Fruit fly (Drosophila melanogaster) whole organism, embryonic: Measurements from ENCODE around the gene Zip89B.

Experiments
- B-H2 ChIP-seq: fragments of 200-800 bp; sonication (Bioruptor generic); optimal IDR thresholded peaks from 2 replicates; lab custom pipeline; 2018; ENCODE audit warnings: missing biosample characterization, mild to moderate bottlenecking, missing genetic modification characterization
- Bdp1 ChIP-seq: fragments of 200-800 bp; sonication (Bioruptor generic); optimal IDR thresholded peaks from 3 replicates; lab custom pipeline; 2016; ENCODE audit warnings: missing biosample characterization, missing genetic modification characterization
- CG10209 ChIP-seq: fragments of 200-800 bp; sonication (Bioruptor generic); optimal IDR thresholded peaks from 3 replicates; lab custom pipeline; 2017; ENCODE audit warnings: missing biosample characterization, mild to moderate bottlenecking, missing genetic modification characterization, missing genetic modification reagents
- CG14860 ChIP-seq: fragments of 200-800 bp; sonication (Bioruptor generic); IDR thresholded peaks from 3 replicates; pipeline ENCODE4 v1.3.6; 2022; ENCODE audit warnings: missing biosample characterization, missing genetic modification characterization; ENCODE audit not compliant: partially characterized antibody
- CG15479 ChIP-seq: fragments of 200-800 bp; sonication (Bioruptor generic); optimal IDR thresholded peaks from 3 replicates; lab custom pipeline; 2019; ENCODE audit warnings: missing biosample characterization, mild to moderate bottlenecking, missing genetic modification characterization, moderate library complexity
- CG15514 ChIP-seq: fragments of 200-800 bp; sonication (Bioruptor generic); optimal IDR thresholded peaks from 3 replicates; lab custom pipeline; 2017; ENCODE audit warnings: missing biosample characterization, missing genetic modification characterization, mild to moderate bottlenecking, moderate library complexity, missing genetic modification reagents
- CG17359 ChIP-seq: fragments of 200-800 bp; sonication (Bioruptor generic); optimal IDR thresholded peaks from 3 replicates; lab custom pipeline; 2018; ENCODE audit warnings: missing biosample characterization, mild to moderate bottlenecking, missing genetic modification characterization, moderate library complexity
- CG2120 ChIP-seq: fragments of 200-800 bp; sonication (Bioruptor generic); optimal IDR thresholded peaks from 3 replicates; lab custom pipeline; 2016; ENCODE audit warnings: missing biosample characterization, missing genetic modification characterization
- CG30403 ChIP-seq: fragments of 200-800 bp; sonication (Bioruptor generic); optimal IDR thresholded peaks from 3 replicates; lab custom pipeline; 2016; ENCODE audit warnings: missing biosample characterization, missing genetic modification characterization
- CG31441 ChIP-seq: fragments of 200-800 bp; sonication (Bioruptor generic); IDR thresholded peaks from 2 replicates; pipeline ENCODE4 v1.3.6; 2022; ENCODE audit warnings: missing biosample characterization, missing genetic modification characterization
- CG3726 ChIP-seq: fragments of 200-800 bp; sonication (Bioruptor generic); IDR thresholded peaks from 3 replicates; pipeline ENCODE4, ENCODE4 v1.3.6; 2022; ENCODE audit warnings: missing biosample characterization, missing genetic modification characterization
- CG3838 ChIP-seq: fragments of 200-800 bp; sonication (Bioruptor generic); optimal IDR thresholded peaks from 3 replicates; lab custom pipeline; 2016; ENCODE audit warnings: missing biosample characterization, missing genetic modification characterization
- CG3847 ChIP-seq: fragments of 200-800 bp; sonication (Bioruptor generic); IDR thresholded peaks from 2 replicates; pipeline ENCODE4 v1.3.6; 2022; ENCODE audit warnings: missing biosample characterization, missing genetic modification characterization
- CG4617 ChIP-seq: fragments of 200-800 bp; sonication (Bioruptor generic); optimal IDR thresholded peaks from 3 replicates; lab custom pipeline; 2016; ENCODE audit warnings: missing biosample characterization, missing genetic modification characterization, borderline replicate concordance
- CG6791 ChIP-seq: fragments of 200-800 bp; sonication (Bioruptor generic); IDR thresholded peaks from 3 replicates; pipeline ENCODE4 v1.3.6; 2022; ENCODE audit warnings: missing biosample characterization, missing genetic modification characterization; ENCODE audit not compliant: partially characterized antibody
- CG7963 ChIP-seq: fragments of 200-800 bp; sonication (Bioruptor generic); IDR thresholded peaks from 3 replicates; pipeline ENCODE4 v1.3.6; 2022; ENCODE audit warnings: missing biosample characterization, missing genetic modification characterization; ENCODE audit not compliant: partially characterized antibody
- CG9817 ChIP-seq: fragments of 200-800 bp; sonication (Bioruptor generic); optimal IDR thresholded peaks from 2 replicates; lab custom pipeline; 2018; ENCODE audit warnings: missing biosample characterization, mild to moderate bottlenecking, missing genetic modification characterization, moderate library complexity
- CG9876 ChIP-seq: fragments of 200-800 bp; sonication (Bioruptor generic); optimal IDR thresholded peaks from 2 replicates; lab custom pipeline; 2016; ENCODE audit warnings: missing biosample characterization, missing genetic modification characterization
- Chrac-16 ChIP-seq: fragments of 200-800 bp; sonication (Bioruptor generic); optimal IDR thresholded peaks from 3 replicates; lab custom pipeline; 2016; ENCODE audit warnings: missing biosample characterization, missing genetic modification characterization
- Dfd ChIP-seq, 2 experiments: fragments of >200 bp; optimal IDR thresholded peaks; 2 replicates each; lab custom pipeline; 2017; ENCODE audit warnings: missing biosample characterization in 2 of 2, missing genetic modification characterization in 2 of 2
- GATAe ChIP-seq: fragments of 200-800 bp; sonication (Bioruptor generic); conservative IDR thresholded peaks from 2 replicates; pipeline ENCODE4 v1.3.6; 2022; ENCODE audit warnings: missing biosample characterization, missing genetic modification characterization
- Max ChIP-seq: fragments of 200-800 bp; sonication (Bioruptor generic); optimal IDR thresholded peaks from 2 replicates; lab custom pipeline; 2016; ENCODE audit warnings: missing biosample characterization, mild to moderate bottlenecking, missing genetic modification characterization
- Med ChIP-seq: fragments of 200-800 bp; sonication (Bioruptor generic); peaks from one replicate; lab custom pipeline; 2016; ENCODE audit warnings: missing biosample characterization, missing genetic modification characterization, mild to moderate bottlenecking, inconsistent platforms, moderate library complexity
- NFAT ChIP-seq: fragments of 200-800 bp; sonication (Bioruptor generic); IDR thresholded peaks from 2 replicates; pipeline ENCODE4 v1.3.6; 2022; ENCODE audit warnings: missing biosample characterization, missing genetic modification characterization
- Nf-YA ChIP-seq: fragments of 200-800 bp; sonication (Bioruptor generic); IDR thresholded peaks from 2 replicates; pipeline ENCODE4 v1.3.6; 2022; ENCODE audit warnings: missing biosample characterization, missing genetic modification characterization
- Ptx1 ChIP-seq: fragments of 200-800 bp; sonication (Bioruptor generic); IDR thresholded peaks from 2 replicates; pipeline ENCODE4 v1.3.6; 2022; ENCODE audit warnings: missing biosample characterization, missing genetic modification characterization
- Rfx ChIP-seq: fragments of 200-800 bp; sonication (Bioruptor generic); IDR thresholded peaks from 2 replicates; pipeline ENCODE4 v1.3.6; 2022; ENCODE audit warnings: missing biosample characterization, missing genetic modification characterization
- bsh ChIP-seq, 2 experiments: fragments of 200-800 bp; sonication (Bioruptor generic); optimal IDR thresholded peaks; 2 replicates each; lab custom pipeline; 2017 to 2018; ENCODE audit warnings: mild to moderate bottlenecking in 2 of 2, missing biosample characterization in 2 of 2, missing genetic modification characterization in 2 of 2, moderate library complexity in 1 of 2
- cas ChIP-seq: fragments of 200-800 bp; sonication (Bioruptor generic); IDR thresholded peaks from 2 replicates; pipeline ENCODE4 v1.3.6; 2022; ENCODE audit warnings: missing biosample characterization, missing genetic modification characterization
- chm ChIP-seq: fragments of 200-800 bp; sonication (Bioruptor generic); IDR thresholded peaks from 2 replicates; pipeline ENCODE4 v1.3.6; 2022; ENCODE audit warnings: missing biosample characterization, missing genetic modification characterization
- dysf ChIP-seq: fragments of 200-800 bp; sonication (Bioruptor generic); IDR thresholded peaks from 3 replicates; pipeline ENCODE4 v1.3.6; 2022; ENCODE audit warnings: missing biosample characterization, missing genetic modification characterization
- gcm2 ChIP-seq: fragments of 200-800 bp; sonication (Bioruptor generic); optimal IDR thresholded peaks from 2 replicates; lab custom pipeline; 2016; ENCODE audit warnings: missing biosample characterization, missing genetic modification characterization
- gfzf ChIP-seq: fragments of 200-800 bp; sonication (Bioruptor generic); optimal IDR thresholded peaks from 2 replicates; lab custom pipeline; 2016; ENCODE audit warnings: missing biosample characterization, mild to moderate bottlenecking, missing genetic modification characterization, moderate library complexity
- ham ChIP-seq: fragments of 200-800 bp; sonication (Bioruptor generic); IDR thresholded peaks from 2 replicates; pipeline ENCODE4 v1.3.6; 2022; ENCODE audit warnings: missing biosample characterization, missing genetic modification characterization
- hth ChIP-seq: fragments of >200 bp; optimal IDR thresholded peaks from 2 replicates; lab custom pipeline; 2017; ENCODE audit warnings: inconsistent platforms
- klu ChIP-seq: fragments of 200-800 bp; sonication (Bioruptor generic); IDR thresholded peaks from 2 replicates; pipeline ENCODE4 v1.3.6; 2022; ENCODE audit warnings: missing biosample characterization, missing genetic modification characterization
- pros ChIP-seq: fragments of 200-800 bp; sonication (Bioruptor generic); optimal IDR thresholded peaks from 3 replicates; lab custom pipeline; 2019; ENCODE audit warnings: missing biosample characterization, mild to moderate bottlenecking, missing genetic modification characterization, moderate library complexity
- ranshi ChIP-seq: fragments of 200-800 bp; sonication (Bioruptor generic); IDR thresholded peaks from 2 replicates; pipeline ENCODE4 v1.3.6; 2022; ENCODE audit warnings: missing biosample characterization, missing genetic modification characterization
- so ChIP-seq: fragments of 200-800 bp; sonication (Bioruptor generic); IDR thresholded peaks from 3 replicates; pipeline ENCODE4 v1.3.6; 2022; ENCODE audit warnings: missing biosample characterization, missing genetic modification characterization
- sug ChIP-seq: fragments of 200-800 bp; optimal IDR thresholded peaks from 2 replicates; lab custom pipeline; 2019; ENCODE audit warnings: missing biosample characterization, mild to moderate bottlenecking, missing genetic modification characterization, moderate library complexity
- tgo ChIP-seq: fragments of 200-800 bp; sonication (Bioruptor generic); IDR thresholded peaks from 3 replicates; pipeline ENCODE4 v1.3.6; 2022; ENCODE audit warnings: missing biosample characterization, missing genetic modification characterization
- tna ChIP-seq: fragments of 200-800 bp; sonication (Bioruptor generic); IDR thresholded peaks from 2 replicates; pipeline ENCODE4 v1.3.6; 2022; ENCODE audit warnings: missing biosample characterization, missing genetic modification characterization; ENCODE audit not compliant: partially characterized antibody
- vnd ChIP-seq: fragments of 200-800 bp; sonication (Bioruptor generic); IDR thresholded peaks from 3 replicates; pipeline ENCODE4 v1.3.6; 2022; ENCODE audit warnings: missing biosample characterization, missing genetic modification characterization; ENCODE audit not compliant: partially characterized antibody

The Zip89B gene

DNA sequence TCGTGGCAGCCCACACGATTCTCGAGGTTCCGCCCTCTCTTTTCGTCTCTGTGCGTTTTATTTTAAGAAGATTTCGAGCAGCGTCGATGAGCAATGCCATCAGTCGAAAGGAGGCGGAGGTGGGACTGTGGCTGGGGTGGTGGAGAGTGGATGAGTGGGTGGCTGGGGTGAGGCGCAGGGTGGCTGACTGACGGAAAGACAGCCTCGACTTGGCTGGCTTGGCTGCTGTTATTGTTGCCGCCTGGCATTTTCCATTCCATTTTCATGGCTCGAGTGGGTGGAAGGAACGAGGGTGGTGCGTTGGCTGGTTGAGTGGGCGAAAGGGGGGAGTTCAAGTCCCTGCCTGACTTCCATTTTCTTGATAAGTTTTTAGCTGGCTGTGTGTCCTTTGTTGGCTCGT is 49.4 kb upstream of the Zip89B start (continued):
- TF ChIP-seq CG10209 = no peak
- no peak for TF ChIP-seq CG9817
- TF ChIP-seq sug (tag; lab: Kevin White, UChicago) = peak; percentile 28
- TF ChIP-seq chm (GFP tag; lab: Robert Waterston, UW) = no peak
- TF ChIP-seq Rfx (GFP tag; lab: Robert Waterston, UW) = no peak
- no peak for TF ChIP-seq CG4617
- no peak for TF ChIP-seq CG9876 (GFP tag; lab: Kevin White, UChicago)
- TF ChIP-seq CG3726 (GFP tag; lab: Robert Waterston, UW) = no peak
- no peak for TF ChIP-seq CG3847 (GFP tag; lab: Robert Waterston, UW)
- TF ChIP-seq Ptx1 (GFP tag; lab: Robert Waterston, UW) = no peak
- TF ChIP-seq cas (GFP tag; lab: Robert Waterston, UW) = no peak
- TF ChIP-seq gfzf (GFP tag; lab: Kevin White, UChicago) = no peak
- no peak for TF ChIP-seq bsh (GFP tag; optimal IDR thresholded peaks at IDR 0.05; lab: Kevin White, UChicago)
- TF ChIP-seq Max (GFP tag; lab: Kevin White, UChicago) = no peak
- TF ChIP-seq CG30403 (GFP tag; lab: Kevin White, UChicago) = no peak
- no peak for TF ChIP-seq Nf-YA (GFP tag; lab: Robert Waterston, UW)
- peak; percentile 40; the same call in 1 of the 3 replicates for TF ChIP-seq so (GFP tag; lab: Robert Waterston, UW)
- no peak for TF ChIP-seq CG31441 (GFP tag; lab: Robert Waterston, UW)
- no peak for TF ChIP-seq CG6791
- TF ChIP-seq CG15514 (GFP tag; lab: Kevin White, UChicago) = peak; percentile 9
- no peak for TF ChIP-seq klu
- peak; percentile 97 for TF ChIP-seq pros (GFP tag; lab: Kevin White, UChicago)
- TF ChIP-seq GATAe (GFP tag; lab: Robert Waterston, UW) = no peak
- TF ChIP-seq Dfd (GFP tag; optimal IDR thresholded peaks at IDR 0.05; lab: Kevin White, UChicago) = no peak
- peak; percentile 31 for TF ChIP-seq B-H2 (GFP tag; lab: Kevin White, UChicago)
- no peak for TF ChIP-seq CG15479 (GFP tag; lab: Kevin White, UChicago)
- no peak for TF ChIP-seq Bdp1 (GFP tag; lab: Kevin White, UChicago)
- no peak for TF ChIP-seq ham (GFP tag; lab: Robert Waterston, UW)
- peak; percentile 46; the same call in 1 of the 2 replicates for TF ChIP-seq NFAT (GFP tag; lab: Robert Waterston, UW)
- TF ChIP-seq gcm2 (GFP tag; lab: Kevin White, UChicago) = no peak
- TF ChIP-seq CG3838 (GFP tag; lab: Kevin White, UChicago) = no peak
- TF ChIP-seq CG14860 (GFP tag; lab: Robert Waterston, UW) = no peak
- no peak for TF ChIP-seq ranshi (GFP tag; lab: Robert Waterston, UW)
- TF ChIP-seq CG2120 (GFP tag; lab: Kevin White, UChicago) = no peak
- no peak for TF ChIP-seq CG7963 (GFP tag; lab: Robert Waterston, UW)
- no peak for TF ChIP-seq CG17359
- no peak for TF ChIP-seq tgo (GFP tag; lab: Robert Waterston, UW)
- no peak for TF ChIP-seq dysf

DNA sequence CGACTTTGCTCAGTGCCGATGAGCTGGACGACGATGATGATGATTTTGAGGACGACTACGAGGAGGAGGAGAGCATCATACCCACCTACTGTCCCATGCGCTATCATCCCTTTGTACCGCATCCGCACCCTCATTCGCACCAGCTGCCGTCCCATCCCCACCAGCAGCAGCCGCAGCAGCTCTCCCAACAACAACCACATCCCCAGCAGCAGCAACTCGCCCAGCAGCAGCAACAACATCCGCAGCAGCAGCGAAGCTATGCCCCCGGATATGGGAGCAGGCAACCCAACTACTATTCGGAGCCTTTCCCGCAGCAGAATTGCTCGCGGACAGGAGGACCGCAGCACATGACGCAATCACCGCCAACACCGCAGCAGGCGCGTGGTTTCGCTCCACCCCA is 48.2 kb upstream of the Zip89B start:
- TF ChIP-seq hth (lab: Kevin White, UChicago) (no peak), tna (GFP tag; lab: Robert Waterston, UW) (0 out of 2 replicates have a peak, but pooled peaks have one; percentile 20), vnd (no peak), Chrac-16 (GFP tag; lab: Kevin White, UChicago) (no peak), Med (peak; percentile 50), Dfd (GFP tag; optimal IDR thresholded peaks at IDR 0.05; lab: Kevin White, UChicago) (peak in 1 of 2 experiments; percentile 57)
